Fruit fly (Drosophila melanogaster) whole organism, embryonic: ENCODE data around the gene Decay.

Experiments
- Antp ChIP-seq: fragments of 200-800 bp; sonication (Bioruptor generic); optimal IDR thresholded peaks from 3 replicates; lab custom pipeline; 2016; ENCODE audit warnings: missing biosample characterization, missing genetic modification characterization
- Atf-2 ChIP-seq: fragments of 200-800 bp; sonication (Bioruptor generic); optimal IDR thresholded peaks from 2 replicates; lab custom pipeline; 2016; ENCODE audit warnings: missing biosample characterization, missing genetic modification characterization
- Atf3 ChIP-seq: fragments of 200-800 bp; sonication (Bioruptor generic); optimal IDR thresholded peaks from 3 replicates; lab custom pipeline; 2016; ENCODE audit warnings: missing biosample characterization, missing genetic modification characterization
- CG11504 ChIP-seq: fragments of 200-800 bp; sonication (Bioruptor generic); optimal IDR thresholded peaks from 3 replicates; lab custom pipeline; 2019; ENCODE audit warnings: missing biosample characterization, mild to moderate bottlenecking, missing genetic modification characterization, moderate library complexity
- CG11723 ChIP-seq: fragments of 200-800 bp; sonication (Bioruptor generic); optimal IDR thresholded peaks from 2 replicates; lab custom pipeline; 2017; ENCODE audit warnings: missing biosample characterization, mild to moderate bottlenecking, missing genetic modification characterization
- CG1602 ChIP-seq: fragments of 200-800 bp; sonication (Bioruptor generic); optimal IDR thresholded peaks from 3 replicates; lab custom pipeline; 2016; ENCODE audit warnings: missing biosample characterization, missing genetic modification characterization
- CG18262 ChIP-seq: fragments of 200-800 bp; optimal IDR thresholded peaks from 3 replicates; lab custom pipeline; 2019; ENCODE audit warnings: missing biosample characterization, mild to moderate bottlenecking, missing genetic modification characterization, moderate library complexity
- CG2202 ChIP-seq: fragments of 200-800 bp; sonication (Bioruptor generic); optimal IDR thresholded peaks from 2 replicates; lab custom pipeline; 2018; ENCODE audit warnings: missing biosample characterization, mild to moderate bottlenecking, missing genetic modification characterization
- CG30403 ChIP-seq: fragments of 200-800 bp; sonication (Bioruptor generic); optimal IDR thresholded peaks from 3 replicates; lab custom pipeline; 2016; ENCODE audit warnings: missing biosample characterization, missing genetic modification characterization
- CG3065 ChIP-seq: fragments of 200-800 bp; sonication (Bioruptor generic); optimal IDR thresholded peaks from 2 replicates; lab custom pipeline; 2016; ENCODE audit warnings: missing biosample characterization, missing genetic modification characterization
- CG32532 ChIP-seq: fragments of 200-800 bp; sonication (Bioruptor generic); IDR thresholded peaks from 2 replicates; pipeline ENCODE4 v1.3.6; 2022; ENCODE audit warnings: missing biosample characterization, missing genetic modification characterization
- CG32767 ChIP-seq: fragments of 200-800 bp; sonication (Bioruptor generic); IDR thresholded peaks from 2 replicates; pipeline ENCODE4 v1.3.6; 2022; ENCODE audit warnings: missing biosample characterization, missing genetic modification characterization
- CG4730 ChIP-seq: fragments of 200-800 bp; sonication (Bioruptor generic); IDR thresholded peaks from 2 replicates; pipeline ENCODE4 v1.3.6; 2022; ENCODE audit warnings: missing biosample characterization, missing genetic modification characterization
- CG6654 ChIP-seq: fragments of 200-800 bp; sonication (Bioruptor generic); optimal IDR thresholded peaks from 2 replicates; lab custom pipeline; 2017; ENCODE audit warnings: missing biosample characterization, mild to moderate bottlenecking, missing genetic modification characterization
- CG6689 ChIP-seq: fragments of 200-800 bp; sonication (Bioruptor generic); IDR thresholded peaks from 2 replicates; pipeline ENCODE4 v1.3.6; 2022; ENCODE audit warnings: missing biosample characterization, missing genetic modification characterization
- CG6854 ChIP-seq: fragments of 200-800 bp; sonication (Bioruptor generic); optimal IDR thresholded peaks from 3 replicates; lab custom pipeline; 2017; ENCODE audit warnings: missing biosample characterization, mild to moderate bottlenecking, missing genetic modification characterization
- CG7372 ChIP-seq: fragments of 200-800 bp; sonication (Bioruptor generic); IDR thresholded peaks from 2 replicates; pipeline ENCODE4 v1.3.6; 2022; ENCODE audit warnings: missing biosample characterization, missing genetic modification characterization
- Dek ChIP-seq: fragments of 200-800 bp; sonication (Bioruptor generic); optimal IDR thresholded peaks from 3 replicates; lab custom pipeline; 2019; ENCODE audit warnings: missing biosample characterization, mild to moderate bottlenecking, missing genetic modification characterization, moderate library complexity
- Dip3 ChIP-seq: fragments of 200-800 bp; sonication (Bioruptor generic); optimal IDR thresholded peaks from 3 replicates; lab custom pipeline; 2016; ENCODE audit warnings: missing biosample characterization, missing genetic modification characterization
- Drgx ChIP-seq: fragments of 200-800 bp; sonication (Bioruptor generic); IDR thresholded peaks from 2 replicates; pipeline ENCODE4 v1.3.6; 2022; ENCODE audit warnings: missing biosample characterization, missing genetic modification characterization
- Fer1 ChIP-seq: fragments of 200-800 bp; sonication (Bioruptor generic); optimal IDR thresholded peaks from 2 replicates; lab custom pipeline; 2017; ENCODE audit warnings: missing biosample characterization, mild to moderate bottlenecking, missing genetic modification characterization
- H15 ChIP-seq: fragments of 200-800 bp; sonication (Bioruptor generic); IDR thresholded peaks from 3 replicates; pipeline ENCODE4 v1.3.6; 2022; ENCODE audit warnings: missing biosample characterization, missing genetic modification characterization
- H2.0 ChIP-seq: fragments of 200-800 bp; sonication (Bioruptor generic); IDR thresholded peaks from 2 replicates; pipeline ENCODE4 v1.3.6; 2022; ENCODE audit warnings: missing biosample characterization, missing genetic modification characterization
- HLHmδ ChIP-seq: fragments of 200-800 bp; sonication (Bioruptor generic); optimal IDR thresholded peaks from 2 replicates; lab custom pipeline; 2018; ENCODE audit warnings: missing biosample characterization, mild to moderate bottlenecking, missing genetic modification characterization, moderate library complexity
- HmgZ ChIP-seq: fragments of 200-800 bp; sonication (Bioruptor generic); optimal IDR thresholded peaks from 2 replicates; lab custom pipeline; 2018; ENCODE audit warnings: missing biosample characterization, mild to moderate bottlenecking, missing genetic modification characterization
- Pdp1 ChIP-seq, 2 experiments: fragments of 200-800 bp; sonication (Bioruptor generic); optimal IDR thresholded peaks; 3 replicates each; lab custom pipeline; 2016; ENCODE audit warnings: missing biosample characterization in 2 of 2, missing genetic modification characterization in 2 of 2, mild to moderate bottlenecking in 1 of 2, moderate library complexity in 1 of 2
- Side ChIP-seq: fragments of 200-800 bp; sonication (Bioruptor generic); optimal IDR thresholded peaks from 2 replicates; lab custom pipeline; 2016; ENCODE audit warnings: missing biosample characterization, missing genetic modification characterization
- Sox100B ChIP-seq: fragments of 200-800 bp; sonication (Bioruptor generic); optimal IDR thresholded peaks from 3 replicates; lab custom pipeline; 2018; ENCODE audit warnings: missing biosample characterization, mild to moderate bottlenecking, missing genetic modification characterization
- ato ChIP-seq: fragments of 200-800 bp; sonication (Bioruptor generic); IDR thresholded peaks from 2 replicates; pipeline ENCODE4 v1.3.6; 2022; ENCODE audit warnings: missing biosample characterization, missing genetic modification characterization; ENCODE audit not compliant: partially characterized antibody
- bigmax ChIP-seq: fragments of 200-800 bp; sonication (Bioruptor generic); optimal IDR thresholded peaks from 2 replicates; lab custom pipeline; 2018; ENCODE audit warnings: missing biosample characterization, mild to moderate bottlenecking, missing genetic modification characterization
- br ChIP-seq: fragments of >200 bp; optimal IDR thresholded peaks from 2 replicates; lab custom pipeline; 2017
- chm ChIP-seq: fragments of 200-800 bp; sonication (Bioruptor generic); IDR thresholded peaks from 2 replicates; pipeline ENCODE4 v1.3.6; 2022; ENCODE audit warnings: missing biosample characterization, missing genetic modification characterization
- dati ChIP-seq: fragments of 200-800 bp; sonication (Bioruptor generic); IDR thresholded peaks from 2 replicates; pipeline ENCODE4 v1.3.6; 2022; ENCODE audit warnings: missing biosample characterization, missing genetic modification characterization
- dpn ChIP-seq, 2 experiments: fragments of 200-800 bp; sonication (Bioruptor generic); optimal IDR thresholded peaks; 3 replicates each; lab custom pipeline; 2016; ENCODE audit warnings: missing biosample characterization in 2 of 2, missing genetic modification characterization in 2 of 2
- ems ChIP-seq: fragments of 200-800 bp; sonication (Bioruptor generic); optimal IDR thresholded peaks from 3 replicates; lab custom pipeline; 2016; ENCODE audit warnings: missing biosample characterization, missing genetic modification characterization
- gfzf ChIP-seq: fragments of 200-800 bp; sonication (Bioruptor generic); optimal IDR thresholded peaks from 2 replicates; lab custom pipeline; 2016; ENCODE audit warnings: missing biosample characterization, mild to moderate bottlenecking, missing genetic modification characterization, moderate library complexity
- ham ChIP-seq: fragments of 200-800 bp; sonication (Bioruptor generic); IDR thresholded peaks from 2 replicates; pipeline ENCODE4 v1.3.6; 2022; ENCODE audit warnings: missing biosample characterization, missing genetic modification characterization
- ken ChIP-seq: fragments of 200-800 bp; sonication (Bioruptor generic); IDR thresholded peaks from 3 replicates; pipeline ENCODE4 v1.3.6; 2022; ENCODE audit warnings: missing biosample characterization, missing genetic modification characterization
- nau ChIP-seq: fragments of 200-800 bp; sonication (Bioruptor generic); optimal IDR thresholded peaks from 3 replicates; lab custom pipeline; 2017; ENCODE audit warnings: missing biosample characterization, mild to moderate bottlenecking, missing genetic modification characterization, missing genetic modification reagents
- nom ChIP-seq: fragments of 200-800 bp; sonication (Bioruptor generic); optimal IDR thresholded peaks from 2 replicates; lab custom pipeline; 2017; ENCODE audit warnings: missing biosample characterization, missing genetic modification characterization, mild to moderate bottlenecking, moderate library complexity, missing genetic modification reagents
- odd ChIP-seq: fragments of 200-800 bp; sonication (Bioruptor generic); optimal IDR thresholded peaks from 2 replicates; lab custom pipeline; 2017; ENCODE audit warnings: missing biosample characterization, mild to moderate bottlenecking, missing genetic modification characterization
- org-1 ChIP-seq: fragments of 200-800 bp; sonication (Bioruptor generic); optimal IDR thresholded peaks from 2 replicates; lab custom pipeline; 2017; ENCODE audit warnings: missing biosample characterization, missing genetic modification characterization
- pnt ChIP-seq: fragments of 200-800 bp; sonication (Bioruptor generic); optimal IDR thresholded peaks from 3 replicates; lab custom pipeline; 2016; ENCODE audit warnings: missing biosample characterization, missing genetic modification characterization
- ranshi ChIP-seq: fragments of 200-800 bp; sonication (Bioruptor generic); IDR thresholded peaks from 2 replicates; pipeline ENCODE4 v1.3.6; 2022; ENCODE audit warnings: missing biosample characterization, missing genetic modification characterization
- salm ChIP-seq: fragments of 200-800 bp; sonication (Bioruptor generic); optimal IDR thresholded peaks from 2 replicates; lab custom pipeline; 2018; ENCODE audit warnings: missing biosample characterization, mild to moderate bottlenecking, missing genetic modification characterization
- sens-2 ChIP-seq: fragments of 200-800 bp; sonication (Bioruptor generic); IDR thresholded peaks from 2 replicates; pipeline ENCODE4 v1.3.6; 2022; ENCODE audit warnings: missing biosample characterization, missing genetic modification characterization
- so ChIP-seq: fragments of 200-800 bp; sonication (Bioruptor generic); IDR thresholded peaks from 3 replicates; pipeline ENCODE4 v1.3.6; 2022; ENCODE audit warnings: missing biosample characterization, missing genetic modification characterization
- stwl ChIP-seq: fragments of 200-800 bp; sonication (Bioruptor generic); optimal IDR thresholded peaks from 3 replicates; lab custom pipeline; 2018; ENCODE audit warnings: missing biosample characterization, mild to moderate bottlenecking, missing genetic modification characterization, moderate library complexity
- unc-4 ChIP-seq: fragments of 200-800 bp; sonication (Bioruptor generic); IDR thresholded peaks from 2 replicates; pipeline ENCODE4 v1.3.6; 2022; ENCODE audit warnings: missing biosample characterization, missing genetic modification characterization; ENCODE audit not compliant: partially characterized antibody
- z ChIP-seq: fragments of 200-800 bp; sonication (Bioruptor generic); IDR thresholded peaks from 3 replicates; pipeline ENCODE4 v1.3.6; 2022; ENCODE audit warnings: missing biosample characterization, missing genetic modification characterization

Gene Decay

dm6 chr3R:16449187-16449973 lies 51.5 kb downstream of the Decay start (continued):
- TF ChIP-seq Pdp1 (GFP tag; optimal IDR thresholded peaks at IDR 0.05; lab: Kevin White, UChicago) (peak; percentile 91 to 95), Dip3 (GFP tag; lab: Kevin White, UChicago) (peak; percentile 78), H2.0 (GFP tag; lab: Robert Waterston, UW) (peak; percentile 96), CG3065 (GFP tag; lab: Kevin White, UChicago) (peak; percentile 86), dati (GFP tag; lab: Robert Waterston, UW) (peak; percentile 95), CG11504 (tag; lab: Kevin White, UChicago) (peak; percentile 93), odd (GFP tag; lab: Kevin White, UChicago) (peak; percentile 56), br (lab: Kevin White, UChicago) (no peak), ems (peak; percentile 93), salm (tag; lab: Kevin White, UChicago) (peak; percentile 85), CG32532 (GFP tag; lab: Robert Waterston, UW) (peak; percentile 90), gfzf (GFP tag; lab: Kevin White, UChicago) (peak; percentile 24), Fer1 (GFP tag; lab: Kevin White, UChicago) (peak; percentile 45), pnt (GFP tag; lab: Kevin White, UChicago) (peak; percentile 96), Sox100B (peak; percentile 88), CG7372 (GFP tag; lab: Robert Waterston, UW) (peak; percentile 88), so (GFP tag; lab: Robert Waterston, UW) (peak; percentile 85), CG6689 (GFP tag; lab: Robert Waterston, UW) (peak; percentile 93), ato (GFP tag; lab: Robert Waterston, UW) (no peak), Antp (GFP tag; lab: Kevin White, UChicago) (peak; percentile 95), CG11723 (GFP tag; lab: Kevin White, UChicago) (peak; percentile 86), ham (0 out of 2 replicates have a peak, but pooled peaks have one; percentile 43), CG32767 (GFP tag; lab: Robert Waterston, UW) (peak; percentile 88), stwl (tag; lab: Kevin White, UChicago) (peak; percentile 59), unc-4 (GFP tag; lab: Robert Waterston, UW) (no peak), ken (GFP tag; lab: Robert Waterston, UW) (peak; percentile 99), CG18262 (tag; lab: Kevin White, UChicago) (peak; percentile 97), bigmax (peak; percentile 9), CG6854 (GFP tag; lab: Kevin White, UChicago) (peak; percentile 47), CG1602 (GFP tag; lab: Kevin White, UChicago) (peak; percentile 92), z (GFP tag; lab: Robert Waterston, UW) (peak; percentile 90), HmgZ (tag; lab: Kevin White, UChicago) (peak; percentile 80), HLHmδ (GFP tag; lab: Kevin White, UChicago) (no peak), dpn (GFP tag; optimal IDR thresholded peaks at IDR 0.05; lab: Kevin White, UChicago) (peak; percentile 92 to 95), nau (GFP tag; lab: Kevin White, UChicago) (peak; percentile 77), CG6654 (GFP tag; lab: Kevin White, UChicago) (peak; percentile 89), chm (GFP tag; lab: Robert Waterston, UW) (peak; percentile 97), Atf-2 (peak; percentile 87), Atf3 (GFP tag; lab: Kevin White, UChicago) (peak; percentile 95), CG4730 (GFP tag; lab: Robert Waterston, UW) (peak; percentile 92), H15 (GFP tag; lab: Robert Waterston, UW) (peak; percentile 96), sens-2 (GFP tag; lab: Robert Waterston, UW) (peak; percentile 96), Drgx (GFP tag; lab: Robert Waterston, UW) (peak; percentile 99), CG2202 (tag; lab: Kevin White, UChicago) (peak; percentile 89), Side (GFP tag; lab: Kevin White, UChicago) (peak; percentile 91), org-1 (peak; percentile 88), nom (GFP tag; lab: Kevin White, UChicago) (peak; percentile 96), Dek (peak; percentile 73), CG30403 (GFP tag; lab: Kevin White, UChicago) (peak; percentile 93), ranshi (GFP tag; lab: Robert Waterston, UW) (peak; percentile 95; the same call in 1 of the 2 replicates)
